Worm (Caenorhabditis elegans): ENCODE results near the gene Y1A5A.1.

Gene Y1A5A.1

DNA sequence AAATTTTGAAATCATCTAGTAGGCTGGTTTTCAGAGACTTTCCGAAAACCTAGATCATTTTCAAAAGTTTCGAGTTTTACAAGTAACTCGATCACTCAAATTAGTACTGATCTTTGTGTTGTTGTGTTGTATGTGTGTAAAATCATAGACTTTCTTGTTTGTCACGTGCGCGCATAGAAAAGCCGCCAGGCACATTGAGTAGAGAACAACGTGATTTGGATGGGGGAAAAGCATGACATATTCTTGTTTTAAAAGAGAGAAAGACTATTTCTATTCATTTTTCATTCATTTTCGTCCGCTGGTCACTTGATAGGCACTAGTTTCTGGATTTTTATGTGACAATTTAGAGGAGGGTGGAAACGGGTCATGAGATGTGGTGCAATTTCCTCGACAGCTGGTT lies 32.2 kb downstream of the Y1A5A.1 start:
- TF ChIP-seq fax-1 (tag; optimal IDR thresholded peaks at IDR 0.05) (no peak), K09A11.1 (tag; optimal IDR thresholded peaks at IDR 0.05; ENCODE audit: insufficient read depth) (no peak), hlh-13 (GFP tag; optimal IDR thresholded peaks at IDR 0.05) (no peak), hlh-30 (tag; optimal IDR thresholded peaks at IDR 0.05; ENCODE audit: insufficient read depth) (peak; percentile 50)

ce11 chrIII:3953235-3953634 lies 33.2 kb downstream of the Y1A5A.1 start:
- TF ChIP-seq T23F11.4 (GFP tag; optimal IDR thresholded peaks at IDR 0.05) (no peak), unc-86 (tag; optimal IDR thresholded peaks at IDR 0.05) (no peak), ceh-9 (tag; optimal IDR thresholded peaks at IDR 0.05) (no peak), zip-5 (tag; optimal IDR thresholded peaks at IDR 0.05) (no peak), hlh-30 (tag; optimal IDR thresholded peaks at IDR 0.05; ENCODE audit: insufficient read depth) (peak; percentile 33), fax-1 (tag; optimal IDR thresholded peaks at IDR 0.05) (no peak), rnt-1 (tag; optimal IDR thresholded peaks at IDR 0.05) (peak; percentile 24), ceh-45 (GFP tag; IDR thresholded peaks at IDR 0.05) (no peak), ceh-6 (GFP tag; optimal IDR thresholded peaks at IDR 0.05) (no peak), ceh-31 (tag; optimal IDR thresholded peaks at IDR 0.05) (peak; percentile 40), ahr-1 (tag; optimal IDR thresholded peaks at IDR 0.05) (no peak), C08G9.2 (tag; optimal IDR thresholded peaks at IDR 0.05) (no peak), tbx-2 (tag; optimal IDR thresholded peaks at IDR 0.05) (peak; percentile 7), unc-42 (tag; optimal IDR thresholded peaks at IDR 0.05) (no peak), hlh-15 (tag; optimal IDR thresholded peaks at IDR 0.05) (no peak), nfya-1 (tag; optimal IDR thresholded peaks at IDR 0.05) (peak; percentile 54), fkh-10 (GFP tag; optimal IDR thresholded peaks at IDR 0.05) (no peak), unc-55 (GFP tag; optimal IDR thresholded peaks at IDR 0.05) (peak; percentile 59), elt-4 (tag; optimal IDR thresholded peaks at IDR 0.05) (no peak), K02D7.2 (tag; optimal IDR thresholded peaks at IDR 0.05) (no peak), ttx-3 (tag; optimal IDR thresholded peaks at IDR 0.05) (no peak), ceh-18 (tag; optimal IDR thresholded peaks at IDR 0.05) (peak; percentile 30), gmeb-2 (tag; optimal IDR thresholded peaks at IDR 0.05) (no peak), hlh-8 (tag; optimal IDR thresholded peaks at IDR 0.05) (no peak)

- peak; percentile 3 for TF ChIP-seq elt-2 (tag; optimal IDR thresholded peaks at IDR 0.05)
- TF ChIP-seq fax-1 (tag; optimal IDR thresholded peaks at IDR 0.05) = no peak
- no peak for TF ChIP-seq sox-2 (GFP tag; IDR thresholded peaks at IDR 0.05)
Measured at ce11 chrIII:3952058-3952457, 34.4 kb downstream of the Y1A5A.1 start.

DNA sequence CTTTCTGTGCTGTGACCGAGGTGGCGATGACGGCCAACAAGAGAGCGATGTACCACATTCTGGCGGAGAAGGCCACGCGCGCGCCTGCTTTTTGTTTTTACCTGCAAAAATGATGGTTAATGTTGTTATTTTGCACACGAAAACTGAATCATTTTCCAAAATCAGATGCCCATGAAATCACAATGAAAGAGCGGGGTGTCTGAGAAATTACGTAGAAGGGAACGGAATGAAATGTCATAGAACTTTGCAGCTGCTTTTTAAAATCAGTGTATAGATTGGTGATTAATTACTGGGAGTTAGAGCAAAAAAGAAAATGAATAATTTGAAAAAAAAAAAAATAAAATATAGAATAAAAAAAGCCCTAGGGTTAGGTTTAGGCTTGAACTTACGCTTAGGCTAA lies 50.7 kb downstream of the Y1A5A.1 start, which contains the start of gene npl-10:
Gene npl-10 (minus strand): TSS at position 101 of the 400 bp plus-strand sequence.
- TF ChIP-seq ceh-19 (GFP tag; optimal IDR thresholded peaks at IDR 0.05) = no peak
- no peak for TF ChIP-seq hlh-15 (tag; optimal IDR thresholded peaks at IDR 0.05)
- TF ChIP-seq ref-2 (tag; optimal IDR thresholded peaks at IDR 0.05) = no peak
- TF ChIP-seq hlh-30 (tag; optimal IDR thresholded peaks at IDR 0.05; ENCODE audit: insufficient read depth) = no peak
- no peak for TF ChIP-seq madf-2 (tag; optimal IDR thresholded peaks at IDR 0.05)
- TF ChIP-seq tbx-2 (tag; optimal IDR thresholded peaks at IDR 0.05) = no peak
- TF ChIP-seq pqm-1 (tag; optimal IDR thresholded peaks at IDR 0.05) = no peak
- no peak for TF ChIP-seq pat-9 (tag; optimal IDR thresholded peaks at IDR 0.05)
- no peak for TF ChIP-seq ceh-18 (tag; optimal IDR thresholded peaks at IDR 0.05)
- TF ChIP-seq hlh-8 (tag; optimal IDR thresholded peaks at IDR 0.05) = no peak
